Fruit fly (Drosophila melanogaster): ENCODE data around the gene CG6607.

- TF ChIP-seq Myc (optimal IDR thresholded peaks at IDR 0.05) = no peak
- TF ChIP-seq psq (optimal IDR thresholded peaks at IDR 0.05) = no peak
Observed at dm6 chr3R:24481040-24481439, 46.8 kb upstream of the CG6607 start.
